Worm (Caenorhabditis elegans) whole organism, young adult: ENCODE results near the gene kin-5.
A peak's percentile ranks its signal among the peaks of the same experiment; 100 is the strongest.

Experiments used
- K12H6.12 ChIP-seq: fragments of 200-800 bp; sonication (Bioruptor generic); optimal IDR thresholded peaks from 2 replicates; lab custom pipeline; 2018; ENCODE audit warnings: mild to moderate bottlenecking, missing genetic modification characterization, missing compliant biosample characterization
- Y53G8AR.9 ChIP-seq: fragments of 200-800 bp; sonication (Bioruptor generic); conservative IDR thresholded peaks from 2 replicates; pipeline ENCODE4 v1.3.6; 2022; ENCODE audit warnings: missing genetic modification reagents, missing genetic modification characterization, missing compliant biosample characterization
- ceh-100 ChIP-seq: fragments of 200-800 bp; sonication (Bioruptor generic); IDR thresholded peaks from 2 replicates; pipeline ENCODE4 v1.3.6; 2022; ENCODE audit warnings: missing genetic modification reagents, missing genetic modification characterization, missing compliant biosample characterization
- ceh-27 ChIP-seq: fragments of 200-800 bp; sonication (Bioruptor generic); optimal IDR thresholded peaks from 2 replicates; lab custom pipeline; 2018; ENCODE audit warnings: mild to moderate bottlenecking, missing genetic modification characterization, moderate library complexity, missing compliant biosample characterization
- madf-8 ChIP-seq: fragments of 200-800 bp; sonication (Bioruptor generic); conservative IDR thresholded peaks from 2 replicates; pipeline ENCODE4 v1.3.6; 2022; ENCODE audit warnings: missing genetic modification reagents, missing genetic modification characterization, missing compliant biosample characterization
- mel-28 ChIP-seq: sonication (generic microtip); optimal IDR thresholded peaks from 2 replicates; lab custom pipeline; 2016; ENCODE audit warnings: borderline replicate concordance, mild to moderate bottlenecking, missing genetic modification characterization, missing compliant biosample characterization
- nfya-1 ChIP-seq: sonication (generic microtip); optimal IDR thresholded peaks from 2 replicates; lab custom pipeline; 2017; ENCODE audit warnings: antibody characterized with exemption, missing compliant biosample characterization, missing genetic modification characterization, borderline replicate concordance; ENCODE audit not compliant: insufficient read depth
- unc-62 ChIP-seq: fragments of 150-350 bp; optimal IDR thresholded peaks from 2 replicates; lab custom pipeline; 2014; ENCODE audit warnings: missing biosample characterization, missing genetic modification reagents, missing genetic modification characterization

- TF ChIP-seq nfya-1 (tag; lab: Kevin White, UChicago), result no peak
- TF ChIP-seq unc-62, result no peak
- TF ChIP-seq madf-8, result peak; percentile 98
- TF ChIP-seq mel-28 (tag; lab: Kevin White, UChicago), result no peak
- peak; percentile 7 for TF ChIP-seq K12H6.12
- no peak for TF ChIP-seq Y53G8AR.9 (GFP tag; lab: Robert Waterston, UW)
- no peak for TF ChIP-seq ceh-27 (GFP tag; lab: Kevin White, UChicago)
- TF ChIP-seq ceh-100 (GFP tag; lab: Robert Waterston, UW), result no peak
Measured at ce11 chrIV:9998487-9999218, 29.7 kb upstream of the kin-5 start, which contains the start of gene pyp-1.
